Fruit fly (Drosophila melanogaster) whole organism, embryonic: Measurements from ENCODE around the gene CG46463.
A peak's percentile ranks its signal among the peaks of the same experiment; 100 is the strongest.

ENCODE experiments used
- C15 ChIP-seq: fragments of 200-800 bp; sonication (Bioruptor generic); IDR thresholded peaks from 3 replicates; pipeline ENCODE4 v1.3.6; 2022; ENCODE audit warnings: missing biosample characterization, missing genetic modification characterization
- CG11247 ChIP-seq: fragments of 200-800 bp; sonication (Bioruptor generic); IDR thresholded peaks from 2 replicates; pipeline ENCODE4 v1.3.6; 2022; ENCODE audit warnings: missing biosample characterization, missing genetic modification characterization
- CG14710 ChIP-seq: fragments of 200-800 bp; sonication (Bioruptor generic); optimal IDR thresholded peaks from 3 replicates; lab custom pipeline; 2019; ENCODE audit warnings: missing biosample characterization, mild to moderate bottlenecking, missing genetic modification characterization, moderate library complexity
- CG14965 ChIP-seq: fragments of 200-800 bp; sonication (Bioruptor generic); optimal IDR thresholded peaks from 2 replicates; lab custom pipeline; 2016; ENCODE audit warnings: missing biosample characterization, missing genetic modification characterization, borderline replicate concordance
- CG15479 ChIP-seq: fragments of 200-800 bp; sonication (Bioruptor generic); optimal IDR thresholded peaks from 3 replicates; lab custom pipeline; 2019; ENCODE audit warnings: missing biosample characterization, mild to moderate bottlenecking, missing genetic modification characterization, moderate library complexity
- CG15696 ChIP-seq: fragments of 200-800 bp; sonication (Bioruptor generic); optimal IDR thresholded peaks from 2 replicates; lab custom pipeline; 2019; ENCODE audit warnings: missing biosample characterization, mild to moderate bottlenecking, missing genetic modification characterization, moderate library complexity
- CG16863 ChIP-seq: fragments of 200-800 bp; sonication (Bioruptor generic); optimal IDR thresholded peaks from 3 replicates; lab custom pipeline; 2016; ENCODE audit warnings: missing biosample characterization, missing genetic modification characterization
- CG17186 ChIP-seq: fragments of 200-800 bp; sonication (Bioruptor generic); optimal IDR thresholded peaks from 3 replicates; lab custom pipeline; 2017; ENCODE audit warnings: missing biosample characterization, missing genetic modification reagents, missing genetic modification characterization
- CG1792 ChIP-seq: fragments of 200-800 bp; sonication (Bioruptor generic); optimal IDR thresholded peaks from 2 replicates; lab custom pipeline; 2016; ENCODE audit warnings: missing biosample characterization, missing genetic modification characterization
- CG2129 ChIP-seq: fragments of 200-800 bp; sonication (Bioruptor generic); IDR thresholded peaks from 2 replicates; pipeline ENCODE4 v1.3.6; 2022; ENCODE audit warnings: missing biosample characterization, missing genetic modification characterization; ENCODE audit not compliant: partially characterized antibody
- CG30403 ChIP-seq: fragments of 200-800 bp; sonication (Bioruptor generic); optimal IDR thresholded peaks from 3 replicates; lab custom pipeline; 2016; ENCODE audit warnings: missing biosample characterization, missing genetic modification characterization
- CG4404 ChIP-seq: fragments of 200-800 bp; sonication (Bioruptor generic); IDR thresholded peaks from 2 replicates; pipeline ENCODE4 v1.3.6; 2022; ENCODE audit warnings: missing biosample characterization, missing genetic modification characterization
- CG6813 ChIP-seq: fragments of 200-800 bp; sonication (Bioruptor generic); optimal IDR thresholded peaks from 2 replicates; lab custom pipeline; 2017; ENCODE audit warnings: missing biosample characterization, missing genetic modification characterization, mild to moderate bottlenecking, moderate library complexity, missing genetic modification reagents
- CG7357 ChIP-seq: fragments of 200-800 bp; sonication (Bioruptor generic); IDR thresholded peaks from 3 replicates; pipeline ENCODE4 v1.3.6; 2022; ENCODE audit warnings: missing biosample characterization, missing genetic modification characterization
- CG7786 ChIP-seq: fragments of 200-800 bp; sonication (Bioruptor generic); optimal IDR thresholded peaks from 2 replicates; lab custom pipeline; 2016; ENCODE audit warnings: missing biosample characterization, missing genetic modification characterization
- CG7987 ChIP-seq: fragments of 200-800 bp; sonication (Bioruptor generic); optimal IDR thresholded peaks from 2 replicates; lab custom pipeline; 2018; ENCODE audit warnings: missing biosample characterization, mild to moderate bottlenecking, missing genetic modification characterization, moderate library complexity
- CG8478 ChIP-seq: fragments of >200 bp; optimal IDR thresholded peaks from 2 replicates; lab custom pipeline; 2018
- CG8924 ChIP-seq: fragments of 200-800 bp; optimal IDR thresholded peaks from 3 replicates; lab custom pipeline; 2019; ENCODE audit warnings: missing biosample characterization, mild to moderate bottlenecking, missing genetic modification characterization, moderate library complexity
- Camta ChIP-seq: fragments of 200-800 bp; sonication (Bioruptor generic); optimal IDR thresholded peaks from 2 replicates; lab custom pipeline; 2016; ENCODE audit warnings: missing biosample characterization, missing genetic modification characterization
- Eip74EF ChIP-seq, 2 experiments: fragments of 200-800 bp in 1 of 2; fragments of >200 bp in 1 of 2; sonication (Bioruptor generic) in 1 of 2; optimal IDR thresholded peaks; 2 replicates each; lab custom pipeline; 2017 to 2019; ENCODE audit warnings: missing biosample characterization in 2 of 2, missing genetic modification characterization in 2 of 2, mild to moderate bottlenecking in 1 of 2, moderate library complexity in 1 of 2
- HLH54F ChIP-seq: fragments of 200-800 bp; sonication (Bioruptor generic); optimal IDR thresholded peaks from 3 replicates; lab custom pipeline; 2016; ENCODE audit warnings: missing biosample characterization, missing genetic modification characterization
- HLHmδ ChIP-seq: fragments of 200-800 bp; sonication (Bioruptor generic); optimal IDR thresholded peaks from 2 replicates; lab custom pipeline; 2018; ENCODE audit warnings: missing biosample characterization, mild to moderate bottlenecking, missing genetic modification characterization, moderate library complexity
- Hsf ChIP-seq: fragments of 200-800 bp; sonication (Bioruptor generic); optimal IDR thresholded peaks from 3 replicates; lab custom pipeline; 2016; ENCODE audit warnings: missing biosample characterization, missing genetic modification characterization
- Lhr ChIP-seq: fragments of 200-800 bp; sonication (Bioruptor generic); optimal IDR thresholded peaks from 3 replicates; lab custom pipeline; 2017; ENCODE audit warnings: mild to moderate bottlenecking, missing biosample characterization, missing genetic modification reagents, missing genetic modification characterization
- MESR4 ChIP-seq: fragments of 200-800 bp; sonication (Bioruptor generic); optimal IDR thresholded peaks from 2 replicates; lab custom pipeline; 2018; ENCODE audit warnings: missing biosample characterization, mild to moderate bottlenecking, missing genetic modification characterization, moderate library complexity
- Meics ChIP-seq: fragments of 200-800 bp; sonication (Bioruptor generic); optimal IDR thresholded peaks from 2 replicates; lab custom pipeline; 2017; ENCODE audit warnings: missing biosample characterization, mild to moderate bottlenecking, missing genetic modification characterization
- Ptx1 ChIP-seq: fragments of 200-800 bp; sonication (Bioruptor generic); IDR thresholded peaks from 2 replicates; pipeline ENCODE4 v1.3.6; 2022; ENCODE audit warnings: missing biosample characterization, missing genetic modification characterization
- Sox100B ChIP-seq: fragments of 200-800 bp; sonication (Bioruptor generic); optimal IDR thresholded peaks from 3 replicates; lab custom pipeline; 2018; ENCODE audit warnings: missing biosample characterization, mild to moderate bottlenecking, missing genetic modification characterization
- Xbp1 ChIP-seq: fragments of 200-800 bp; sonication (Bioruptor generic); optimal IDR thresholded peaks from 3 replicates; lab custom pipeline; 2016; ENCODE audit warnings: missing biosample characterization, mild to moderate bottlenecking, missing genetic modification characterization
- caup ChIP-seq: fragments of 200-800 bp; sonication (Bioruptor generic); optimal IDR thresholded peaks from 3 replicates; lab custom pipeline; 2017; ENCODE audit warnings: missing biosample characterization, mild to moderate bottlenecking, missing genetic modification characterization, moderate library complexity; ENCODE audit not compliant: severe bottlenecking
- ci ChIP-seq: fragments of 200-800 bp; sonication (Bioruptor generic); IDR thresholded peaks from 3 replicates; pipeline ENCODE4 v1.3.6; 2022; ENCODE audit warnings: missing biosample characterization, missing genetic modification characterization
- corto ChIP-seq: fragments of 200-800 bp; sonication (Bioruptor generic); optimal IDR thresholded peaks from 2 replicates; lab custom pipeline; 2016; ENCODE audit warnings: missing biosample characterization, mild to moderate bottlenecking, missing genetic modification characterization, moderate library complexity
- crc ChIP-seq: fragments of 200-800 bp; sonication (Bioruptor generic); optimal IDR thresholded peaks from 2 replicates; lab custom pipeline; 2016; ENCODE audit warnings: missing biosample characterization, missing genetic modification characterization
- danr ChIP-seq: fragments of 200-800 bp; sonication (Bioruptor generic); IDR thresholded peaks from 2 replicates; pipeline ENCODE4 v1.3.6; 2022; ENCODE audit warnings: missing biosample characterization, missing genetic modification characterization
- dimm ChIP-seq: fragments of 200-800 bp; sonication (Bioruptor generic); IDR thresholded peaks from 2 replicates; pipeline ENCODE4 v1.3.6; 2022; ENCODE audit warnings: missing biosample characterization, missing genetic modification characterization
- emc ChIP-seq: fragments of 200-800 bp; sonication (Bioruptor generic); optimal IDR thresholded peaks from 2 replicates; lab custom pipeline; 2016; ENCODE audit warnings: missing biosample characterization, missing genetic modification characterization
- ftz-f1 ChIP-seq: fragments of 200-800 bp; sonication (Bioruptor generic); optimal IDR thresholded peaks from 2 replicates; lab custom pipeline; 2016; ENCODE audit warnings: missing biosample characterization, missing genetic modification characterization
- gfzf ChIP-seq: fragments of 200-800 bp; sonication (Bioruptor generic); optimal IDR thresholded peaks from 2 replicates; lab custom pipeline; 2016; ENCODE audit warnings: missing biosample characterization, mild to moderate bottlenecking, missing genetic modification characterization, moderate library complexity
- knrl ChIP-seq: fragments of 200-800 bp; sonication (Bioruptor generic); IDR thresholded peaks from 3 replicates; pipeline ENCODE4 v1.3.6; 2022; ENCODE audit warnings: missing biosample characterization, missing genetic modification characterization; ENCODE audit not compliant: partially characterized antibody
- lab ChIP-seq: fragments of 200-800 bp; sonication (Bioruptor generic); optimal IDR thresholded peaks from 3 replicates; lab custom pipeline; 2017; ENCODE audit warnings: missing biosample characterization, missing genetic modification characterization, mild to moderate bottlenecking, moderate library complexity, missing genetic modification reagents
- luna ChIP-seq: fragments of 200-800 bp; sonication (Bioruptor generic); optimal IDR thresholded peaks from 2 replicates; lab custom pipeline; 2016; ENCODE audit warnings: missing biosample characterization, missing genetic modification characterization
- nerfin-2 ChIP-seq: fragments of 200-800 bp; sonication (Bioruptor generic); IDR thresholded peaks from 2 replicates; pipeline ENCODE4 v1.3.6; 2022; ENCODE audit warnings: missing biosample characterization, missing genetic modification characterization; ENCODE audit not compliant: partially characterized antibody
- org-1 ChIP-seq: fragments of 200-800 bp; sonication (Bioruptor generic); optimal IDR thresholded peaks from 2 replicates; lab custom pipeline; 2017; ENCODE audit warnings: missing biosample characterization, missing genetic modification characterization
- pb ChIP-seq: fragments of 200-800 bp; sonication (Bioruptor generic); optimal IDR thresholded peaks from 3 replicates; lab custom pipeline; 2016; ENCODE audit warnings: missing biosample characterization, missing genetic modification characterization
- pros ChIP-seq: fragments of 200-800 bp; sonication (Bioruptor generic); optimal IDR thresholded peaks from 3 replicates; lab custom pipeline; 2019; ENCODE audit warnings: missing biosample characterization, mild to moderate bottlenecking, missing genetic modification characterization, moderate library complexity
- pum ChIP-seq: fragments of 200-800 bp; sonication (Bioruptor generic); optimal IDR thresholded peaks from 2 replicates; lab custom pipeline; 2016; ENCODE audit warnings: missing biosample characterization, missing genetic modification characterization
- row ChIP-seq: fragments of 200-800 bp; sonication (Bioruptor generic); IDR thresholded peaks from 3 replicates; pipeline ENCODE4 v1.3.6; 2022; ENCODE audit warnings: missing biosample characterization, missing genetic modification characterization
- scrt ChIP-seq: fragments of 200-800 bp; sonication (Bioruptor generic); optimal IDR thresholded peaks from 2 replicates; lab custom pipeline; 2018; ENCODE audit warnings: missing biosample characterization, mild to moderate bottlenecking, missing genetic modification characterization, moderate library complexity
- slp2 ChIP-seq: fragments of 200-800 bp; sonication (Bioruptor generic); optimal IDR thresholded peaks from 2 replicates; lab custom pipeline; 2016; ENCODE audit warnings: missing biosample characterization, missing genetic modification characterization
- sr ChIP-seq: fragments of 200-800 bp; sonication (Bioruptor generic); IDR thresholded peaks from 3 replicates; pipeline ENCODE4 v1.3.6; 2022; ENCODE audit warnings: missing biosample characterization, missing genetic modification characterization
- vfl ChIP-seq: fragments of 200-800 bp; sonication (Bioruptor generic); optimal IDR thresholded peaks from 2 replicates; lab custom pipeline; 2016; ENCODE audit warnings: missing biosample characterization, missing genetic modification characterization

The CG46463 gene

dm6 chr3L:3471174-3471573 lies 10.1 kb downstream of the CG46463 start, which contains the start of gene CG14971 (continued):
- TF ChIP-seq Lhr (no peak), CG7987 (GFP tag; lab: Kevin White, UChicago) (peak; percentile 54), CG15696 (peak; percentile 19), org-1 (GFP tag; lab: Kevin White, UChicago) (no peak), emc (GFP tag; lab: Kevin White, UChicago) (no peak), CG6813 (GFP tag; lab: Kevin White, UChicago) (no peak), knrl (peak; percentile 82), vfl (GFP tag; lab: Kevin White, UChicago) (peak; percentile 48), Sox100B (no peak), Meics (GFP tag; lab: Kevin White, UChicago) (peak; percentile 43), CG14710 (tag; lab: Kevin White, UChicago) (peak; percentile 58), Camta (peak; percentile 3), slp2 (no peak), CG1792 (peak; percentile 4), crc (GFP tag; lab: Kevin White, UChicago) (peak; percentile 23), scrt (GFP tag; lab: Kevin White, UChicago) (no peak), CG14965 (no peak), CG8924 (tag; lab: Kevin White, UChicago) (peak; percentile 34), pros (GFP tag; lab: Kevin White, UChicago) (no peak), caup (GFP tag; lab: Kevin White, UChicago) (peak; percentile 31), CG2129 (peak; percentile 66), HLHmδ (GFP tag; lab: Kevin White, UChicago) (no peak), sr (peak; percentile 91), Hsf (peak; percentile 22), CG11247 (GFP tag; lab: Robert Waterston, UW) (no peak), Xbp1 (peak; percentile 46), HLH54F (GFP tag; lab: Kevin White, UChicago) (peak; percentile 63), gfzf (GFP tag; lab: Kevin White, UChicago) (peak; percentile 44), Ptx1 (GFP tag; lab: Robert Waterston, UW) (peak; percentile 41), row (peak; percentile 96), CG8478 (lab: Kevin White, UChicago) (no peak), lab (GFP tag; lab: Kevin White, UChicago) (peak; percentile 56), CG15479 (GFP tag; lab: Kevin White, UChicago) (no peak), C15 (GFP tag; lab: Robert Waterston, UW) (no peak), danr (GFP tag; lab: Robert Waterston, UW) (no peak), dimm (GFP tag; lab: Robert Waterston, UW) (no peak), MESR4 (GFP tag; lab: Kevin White, UChicago) (peak; percentile 61), Eip74EF (GFP tag; optimal IDR thresholded peaks at IDR 0.05; lab: Kevin White, UChicago) (peak in 1 of 2 experiments; percentile 47), CG7786 (GFP tag; lab: Kevin White, UChicago) (peak; percentile 41), CG7357 (no peak), ci (GFP tag; lab: Robert Waterston, UW) (peak; percentile 12; the same call in 1 of the 3 replicates), ftz-f1 (peak; percentile 9), pum (peak; percentile 30), nerfin-2 (GFP tag; lab: Robert Waterston, UW) (peak; percentile 60), pb (no peak), CG16863 (GFP tag; lab: Kevin White, UChicago) (no peak), CG30403 (GFP tag; lab: Kevin White, UChicago) (no peak), luna (GFP tag; lab: Kevin White, UChicago) (no peak), CG17186 (GFP tag; lab: Kevin White, UChicago) (peak; percentile 51), CG4404 (GFP tag; lab: Robert Waterston, UW) (no peak), corto (no peak)
